Worm (Caenorhabditis elegans): ENCODE data around the gene T08D10.3.

- TF ChIP-seq dao-5 (tag; optimal IDR thresholded peaks at IDR 0.05) (no peak), W03F9.2 (tag; optimal IDR thresholded peaks at IDR 0.05) (no peak)
Observed at ce11 chrX:11967034-11967433, 11.8 kb downstream of the T08D10.3 start.
